Worm (Caenorhabditis elegans): ENCODE results near the gene C27B7.5.
A peak's percentile ranks its signal among the peaks of the same experiment; 100 is the strongest.

The C27B7.5 gene

DNA sequence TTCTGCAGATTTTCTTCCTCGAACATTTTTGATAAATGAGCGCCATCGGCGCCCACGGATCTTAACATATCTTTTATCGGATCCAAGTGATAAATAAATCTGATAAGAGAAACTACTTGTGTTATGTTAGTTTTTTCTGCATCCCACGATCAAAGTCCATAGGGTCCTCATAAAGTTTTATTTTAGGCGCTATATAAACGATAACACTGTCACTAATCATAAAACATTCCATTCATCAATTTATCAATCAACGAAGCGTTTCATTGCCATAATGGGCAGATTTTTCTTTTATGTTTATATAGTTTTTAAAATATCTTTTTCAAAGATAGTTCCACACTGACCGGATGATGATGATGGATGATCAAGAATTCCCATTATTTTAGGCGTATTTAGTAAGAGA, 36.8 kb upstream of the C27B7.5 start:
- no peak for TF ChIP-seq egl-27 (tag; optimal IDR thresholded peaks at IDR 0.05)
- no peak for TF ChIP-seq elt-1 (tag; optimal IDR thresholded peaks at IDR 0.05)
- no peak for TF ChIP-seq zag-1 (tag; optimal IDR thresholded peaks at IDR 0.05)
- TF ChIP-seq R02D3.7 (tag; optimal IDR thresholded peaks at IDR 0.05), result no peak
- no peak for TF ChIP-seq ceh-82 (tag; optimal IDR thresholded peaks at IDR 0.05)
- TF ChIP-seq C34F6.9 (tag; optimal IDR thresholded peaks at IDR 0.05), result no peak
- peak; percentile 53 for TF ChIP-seq nhr-21 (tag; optimal IDR thresholded peaks at IDR 0.05)
- no peak for TF ChIP-seq nhr-6 (tag; optimal IDR thresholded peaks at IDR 0.05)
- no peak for TF ChIP-seq unc-55 (GFP tag; optimal IDR thresholded peaks at IDR 0.05)
- TF ChIP-seq lsy-2 (tag; optimal IDR thresholded peaks at IDR 0.05), result no peak
- TF ChIP-seq nhr-25 (tag; optimal IDR thresholded peaks at IDR 0.05), result peak; percentile 34
- no peak for TF ChIP-seq mbf-1 (tag; optimal IDR thresholded peaks at IDR 0.05)
- no peak for TF ChIP-seq nhr-77 (tag; optimal IDR thresholded peaks at IDR 0.05)
- no peak for TF ChIP-seq nhr-11 (tag; optimal IDR thresholded peaks at IDR 0.05)
- TF ChIP-seq unc-62 (GFP tag; optimal IDR thresholded peaks at IDR 0.05), result peak; percentile 15
- no peak for TF ChIP-seq alr-1 (tag; optimal IDR thresholded peaks at IDR 0.05)
- no peak for TF ChIP-seq F13H6.1 (tag; optimal IDR thresholded peaks at IDR 0.05)
- peak; percentile 5 for TF ChIP-seq sma-3 (GFP tag; optimal IDR thresholded peaks at IDR 0.05)
- no peak for TF ChIP-seq nhr-129 (tag; optimal IDR thresholded peaks at IDR 0.05)
- no peak for TF ChIP-seq nhr-23 (tag; optimal IDR thresholded peaks at IDR 0.05)
- peak; percentile 52 for TF ChIP-seq mab-5 (tag; optimal IDR thresholded peaks at IDR 0.05)
- TF ChIP-seq sma-9 (GFP tag; optimal IDR thresholded peaks at IDR 0.05), result peak; percentile 43
- no peak for TF ChIP-seq sma-9 (tag; optimal IDR thresholded peaks at IDR 0.05)
- peak; percentile 36 for TF ChIP-seq gmeb-1 (tag; optimal IDR thresholded peaks at IDR 0.05)
- TF ChIP-seq nhr-10 (tag; optimal IDR thresholded peaks at IDR 0.05), result no peak

DNA sequence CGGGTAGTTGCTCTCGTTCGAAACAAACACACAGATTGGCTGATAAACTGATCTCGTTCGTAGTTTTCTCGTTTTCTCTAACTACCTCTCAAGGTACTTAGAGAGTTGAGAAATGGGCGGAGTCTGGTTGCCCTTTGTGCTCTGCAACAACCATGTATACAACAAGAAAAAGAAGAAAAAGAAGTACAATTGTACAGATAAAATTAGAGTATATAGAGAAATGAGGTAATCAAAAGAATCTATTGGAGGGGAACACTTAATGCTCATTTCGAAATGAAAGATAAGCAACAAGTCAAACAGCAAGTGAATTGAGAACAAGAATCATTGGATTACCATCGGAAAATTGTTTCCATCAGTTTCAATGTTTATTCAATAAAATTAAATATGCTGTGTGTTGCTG, 36.1 kb upstream of the C27B7.5 start, which contains the start of gene C09G9.1:
Gene C09G9.1 (minus strand): TSS at position 143 of the 400 bp plus-strand sequence.
- TF ChIP-seq sem-4 (tag; optimal IDR thresholded peaks at IDR 0.05), result no peak
- TF ChIP-seq fos-1 (tag; optimal IDR thresholded peaks at IDR 0.05), result peak; percentile 27
- TF ChIP-seq F13H6.1 (tag; optimal IDR thresholded peaks at IDR 0.05), result peak; percentile 8
- no peak for TF ChIP-seq dmd-4 (tag; optimal IDR thresholded peaks at IDR 0.05)
- no peak for TF ChIP-seq ztf-1 (GFP tag; conservative IDR thresholded peaks at IDR 0.05)

DNA sequence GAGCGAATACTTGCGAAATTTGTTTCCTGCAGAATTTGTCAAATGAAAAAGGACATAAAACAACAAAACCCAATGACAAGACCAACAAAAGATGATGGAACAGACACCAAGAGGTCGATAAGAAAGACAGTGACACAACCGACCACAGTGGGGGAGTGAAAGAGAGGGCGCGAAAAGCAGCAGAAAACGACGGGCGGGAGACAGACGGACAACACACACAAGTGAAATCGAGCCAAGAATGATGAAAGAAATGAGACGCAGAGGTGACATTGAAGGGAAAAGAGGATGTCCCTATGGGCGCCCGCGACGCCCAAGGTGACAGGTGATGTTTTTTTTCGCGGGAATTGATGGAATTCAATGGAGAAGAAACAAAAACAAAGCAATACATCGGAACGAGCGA, 35.4 kb upstream of the C27B7.5 start:
- no peak for TF ChIP-seq nhr-23 (tag; optimal IDR thresholded peaks at IDR 0.05)
- peak; percentile 87 for TF ChIP-seq sem-4 (tag; optimal IDR thresholded peaks at IDR 0.05)
- TF ChIP-seq crh-2 (tag; optimal IDR thresholded peaks at IDR 0.05), result peak; percentile 53
- TF ChIP-seq dmd-4 (tag; optimal IDR thresholded peaks at IDR 0.05), result no peak
- no peak for TF ChIP-seq nhr-10 (tag; optimal IDR thresholded peaks at IDR 0.05)
- no peak for TF ChIP-seq ztf-4 (tag; optimal IDR thresholded peaks at IDR 0.05)
- TF ChIP-seq lin-11 (tag; optimal IDR thresholded peaks at IDR 0.05), result no peak
- TF ChIP-seq C34F6.9 (tag; optimal IDR thresholded peaks at IDR 0.05), result peak; percentile 53
- TF ChIP-seq ama-1 (optimal IDR thresholded peaks at IDR 0.05), result peak; percentile 35
- TF ChIP-seq elt-1 (tag; optimal IDR thresholded peaks at IDR 0.05), result no peak
- TF ChIP-seq alr-1 (tag; optimal IDR thresholded peaks at IDR 0.05), result no peak
- TF ChIP-seq nhr-12 (tag; optimal IDR thresholded peaks at IDR 0.05), result no peak
- peak; percentile 77 for TF ChIP-seq sma-3 (GFP tag; optimal IDR thresholded peaks at IDR 0.05)
- no peak for TF ChIP-seq mab-5 (tag; optimal IDR thresholded peaks at IDR 0.05)
- TF ChIP-seq nhr-129 (tag; optimal IDR thresholded peaks at IDR 0.05), result peak; percentile 86
- TF ChIP-seq ceh-82 (tag; optimal IDR thresholded peaks at IDR 0.05), result no peak
- peak; percentile 71 for TF ChIP-seq nhr-25 (tag; optimal IDR thresholded peaks at IDR 0.05)
- peak; percentile 11 for TF ChIP-seq gmeb-1 (tag; optimal IDR thresholded peaks at IDR 0.05)
- peak; percentile 29 for TF ChIP-seq snpc-4 (tag; optimal IDR thresholded peaks at IDR 0.05)
- no peak for TF ChIP-seq nhr-11 (tag; optimal IDR thresholded peaks at IDR 0.05)
- TF ChIP-seq egl-27 (tag; optimal IDR thresholded peaks at IDR 0.05), result peak; percentile 23
- peak; percentile 79 for TF ChIP-seq F13H6.1 (tag; optimal IDR thresholded peaks at IDR 0.05)
- TF ChIP-seq nhr-77 (tag; optimal IDR thresholded peaks at IDR 0.05), result no peak
- TF ChIP-seq aly-2 (tag; optimal IDR thresholded peaks at IDR 0.05), result no peak
- peak; percentile 52 for TF ChIP-seq nhr-21 (tag; optimal IDR thresholded peaks at IDR 0.05)
- no peak for TF ChIP-seq unc-55 (GFP tag; optimal IDR thresholded peaks at IDR 0.05)
- no peak for TF ChIP-seq ztf-11 (tag; optimal IDR thresholded peaks at IDR 0.05)
- peak; percentile 75 for TF ChIP-seq blmp-1 (tag; optimal IDR thresholded peaks at IDR 0.05; ENCODE audit: insufficient read depth)
- peak; percentile 63 for TF ChIP-seq Y55F3AM.14 (GFP tag; optimal IDR thresholded peaks at IDR 0.05)
- peak; percentile 93 for TF ChIP-seq fos-1 (tag; optimal IDR thresholded peaks at IDR 0.05)
- peak in 1 of 2 experiments; percentile 53 for TF ChIP-seq lsy-2 (tag; optimal IDR thresholded peaks at IDR 0.05)
- peak; percentile 55 for TF ChIP-seq sma-9 (GFP tag; optimal IDR thresholded peaks at IDR 0.05)
- no peak for TF ChIP-seq sma-9 (tag; optimal IDR thresholded peaks at IDR 0.05)
- TF ChIP-seq ZK546.5 (tag; optimal IDR thresholded peaks at IDR 0.05), result no peak
- no peak for TF ChIP-seq R02D3.7 (tag; optimal IDR thresholded peaks at IDR 0.05)

Measured in whole organism, L2 larva.